Fruit fly (Drosophila melanogaster) whole organism, wandering third instar larva: ENCODE measurements around the gene CG12448.

ENCODE experiments used
- CG9705 ChIP-seq: fragments of 200-800 bp; sonication (Bioruptor generic); optimal IDR thresholded peaks from 2 replicates; lab custom pipeline; 2018; ENCODE audit warnings: missing biosample characterization, mild to moderate bottlenecking, missing genetic modification characterization
- Jra ChIP-seq: sonication (Bioruptor generic); optimal IDR thresholded peaks from 2 replicates; lab custom pipeline; 2016; ENCODE audit warnings: missing biosample characterization, missing genetic modification characterization
- Mio ChIP-seq: sonication (Bioruptor generic); optimal IDR thresholded peaks from 2 replicates; lab custom pipeline; 2016; ENCODE audit warnings: missing biosample characterization, missing genetic modification characterization
- brk ChIP-seq: fragments of 200-800 bp; sonication (Bioruptor generic); optimal IDR thresholded peaks from 2 replicates; lab custom pipeline; 2016; ENCODE audit warnings: missing biosample characterization, mild to moderate bottlenecking, missing genetic modification characterization
- fru ChIP-seq: fragments of 200-800 bp; sonication (Bioruptor generic); optimal IDR thresholded peaks from 3 replicates; lab custom pipeline; 2016; ENCODE audit warnings: missing biosample characterization, mild to moderate bottlenecking, missing genetic modification characterization
- sv ChIP-seq: fragments of 200-800 bp; sonication (Bioruptor generic); optimal IDR thresholded peaks from 3 replicates; lab custom pipeline; 2016; ENCODE audit warnings: missing biosample characterization, missing genetic modification characterization

Gene CG12448

dm6 chr2L:15979186-15979585, 37.9 kb downstream of the CG12448 start, which contains the start of gene CG10839:
TSS of gene CG10839 (plus strand) at chr2L:15979486.
- no peak for TF ChIP-seq fru (GFP tag; lab: Kevin White, UChicago)
- TF ChIP-seq Mio (GFP tag; lab: Kevin White, UChicago): no peak
- TF ChIP-seq brk (GFP tag; lab: Kevin White, UChicago): no peak
- TF ChIP-seq CG9705 (GFP tag; lab: Kevin White, UChicago): no peak
- no peak for TF ChIP-seq Jra (GFP tag; lab: Kevin White, UChicago)
- no peak for TF ChIP-seq sv (GFP tag; lab: Kevin White, UChicago)
